Worm (Caenorhabditis elegans) whole organism, mixed stage, embryonic: Measurements from ENCODE around the gene nspb-8.

Experiments
- M03D4.4 ChIP-seq: sonication (generic microtip); optimal IDR thresholded peaks from 2 replicates; lab custom pipeline; 2017; ENCODE audit warnings: mild to moderate bottlenecking, missing genetic modification characterization, missing compliant biosample characterization
- ces-1 ChIP-seq: fragments of 150-350 bp; optimal IDR thresholded peaks from 2 replicates; lab custom pipeline; 2014; ENCODE audit warnings: missing biosample characterization, missing genetic modification reagents, missing genetic modification characterization
- drap-1 ChIP-seq: fragments of 200-800 bp; sonication (Bioruptor generic); optimal IDR thresholded peaks from 3 replicates; lab custom pipeline; 2018; ENCODE audit warnings: mild to moderate bottlenecking, missing genetic modification characterization, missing compliant biosample characterization
- hlh-1 ChIP-seq: fragments of 150-350 bp; optimal IDR thresholded peaks from 2 replicates; lab custom pipeline; 2014; ENCODE audit warnings: missing biosample characterization, missing genetic modification reagents, missing genetic modification characterization
- mep-1 ChIP-seq: fragments of 150-350 bp; optimal IDR thresholded peaks from 2 replicates; lab custom pipeline; 2017; ENCODE audit warnings: missing biosample characterization, missing genetic modification reagents, missing genetic modification characterization, inconsistent platforms
- nhr-237 ChIP-seq: fragments of 150-350 bp; optimal IDR thresholded peaks from 2 replicates; lab custom pipeline; 2014; ENCODE audit warnings: missing biosample characterization, missing genetic modification characterization
- nhr-28 ChIP-seq: fragments of 150-350 bp; optimal IDR thresholded peaks from 2 replicates; lab custom pipeline; 2014; ENCODE audit warnings: missing biosample characterization, missing genetic modification characterization
- nhr-76 ChIP-seq: sonication (generic microtip); optimal IDR thresholded peaks from 2 replicates; lab custom pipeline; 2017; ENCODE audit warnings: missing biosample characterization, missing genetic modification characterization
- tbx-8 ChIP-seq: fragments of 200-800 bp; sonication (Bioruptor generic); optimal IDR thresholded peaks from 2 replicates; lab custom pipeline; 2018; ENCODE audit warnings: mild to moderate bottlenecking, missing genetic modification characterization, moderate library complexity, missing compliant biosample characterization
- unc-39 ChIP-seq: fragments of 150-350 bp; optimal IDR thresholded peaks from 2 replicates; lab custom pipeline; 2014; ENCODE audit warnings: missing biosample characterization, missing genetic modification characterization
- unc-62 ChIP-seq: fragments of 150-350 bp; optimal IDR thresholded peaks from 2 replicates; lab custom pipeline; 2014; ENCODE audit warnings: missing biosample characterization, missing genetic modification reagents, missing genetic modification characterization

- TF ChIP-seq mep-1 (tag; lab: Kevin White, UChicago) (no peak), tbx-8 (GFP tag; lab: Kevin White, UChicago) (no peak), M03D4.4 (tag; lab: Kevin White, UChicago) (no peak), unc-62 (GFP tag; lab: Kevin White, UChicago) (no peak), nhr-237 (tag; lab: Kevin White, UChicago) (no peak), nhr-28 (no peak), nhr-76 (tag; lab: Kevin White, UChicago) (no peak), drap-1 (GFP tag; lab: Kevin White, UChicago) (no peak), unc-39 (tag; lab: Kevin White, UChicago) (no peak), ces-1 (GFP tag; lab: Kevin White, UChicago) (no peak), hlh-1 (tag; lab: Kevin White, UChicago) (no peak)
Observed at ce11 chrII:14610492-14611142, 30.2 kb upstream of the nspb-8 start.
